Worm (Caenorhabditis elegans) whole organism, L4 larva: Measurements from ENCODE around the gene gpx-6.

Experiments used
- ZK337.2 ChIP-seq: fragments of 200-800 bp; sonication (Bioruptor generic); IDR thresholded peaks from 2 replicates; pipeline ENCODE4 v1.3.6; 2022; ENCODE audit warnings: missing genetic modification reagents, missing genetic modification characterization, missing compliant biosample characterization
- ama-1 ChIP-seq: fragments of 150-350 bp; optimal IDR thresholded peaks from 2 replicates; lab custom pipeline; 2014; ENCODE audit warnings: inconsistent platforms, mixed read lengths
- daf-12 ChIP-seq: fragments of 150-350 bp; optimal IDR thresholded peaks from 2 replicates; lab custom pipeline; 2014; ENCODE audit warnings: missing biosample characterization, missing genetic modification reagents, missing genetic modification characterization
- fkh-10 ChIP-seq: fragments of 150-350 bp; optimal IDR thresholded peaks from 2 replicates; lab custom pipeline; 2014; ENCODE audit warnings: missing biosample characterization, missing genetic modification reagents, missing genetic modification characterization
- fos-1 ChIP-seq: fragments of 150-350 bp; optimal IDR thresholded peaks from 2 replicates; lab custom pipeline; 2014; ENCODE audit warnings: missing biosample characterization, missing genetic modification characterization
- gei-8 ChIP-seq: fragments of 200-800 bp; sonication (Bioruptor generic); optimal IDR thresholded peaks from 2 replicates; lab custom pipeline; 2018; ENCODE audit warnings: mild to moderate bottlenecking, missing genetic modification characterization, missing compliant biosample characterization
- lsy-2 ChIP-seq, 2 experiments: fragments of 150-350 bp in 1 of 2; sonication (generic microtip) in 1 of 2; optimal IDR thresholded peaks; 2 replicates each; lab custom pipeline; 2014 to 2017; ENCODE audit warnings: missing biosample characterization in 2 of 2, missing genetic modification characterization in 2 of 2
- madf-5 ChIP-seq, 2 experiments: fragments of 200-800 bp; sonication (Bioruptor generic); IDR thresholded peaks; 2 replicates each; pipeline ENCODE4 v1.3.6; 2022; ENCODE audit warnings: missing compliant biosample characterization in 2 of 2, missing genetic modification characterization in 2 of 2
- mdl-1 ChIP-seq, 2 experiments: fragments of 150-350 bp in 1 of 2; sonication (generic microtip) in 1 of 2; optimal IDR thresholded peaks; 2 replicates each; lab custom pipeline; 2014 to 2017; ENCODE audit warnings: missing biosample characterization in 2 of 2, missing genetic modification characterization in 2 of 2
- mes-2 ChIP-seq: sonication (generic microtip); optimal IDR thresholded peaks from 2 replicates; lab custom pipeline; 2016; ENCODE audit warnings: missing genotype, mild to moderate bottlenecking, missing genetic modification characterization, missing compliant biosample characterization; ENCODE audit not compliant: poor library complexity, severe bottlenecking
- nhr-76 ChIP-seq: fragments of 150-350 bp; optimal IDR thresholded peaks from 2 replicates; lab custom pipeline; 2014; ENCODE audit warnings: missing biosample characterization, missing genetic modification characterization
- spr-1 ChIP-seq: sonication (generic microtip); optimal IDR thresholded peaks from 2 replicates; lab custom pipeline; 2016; ENCODE audit warnings: mild to moderate bottlenecking, missing genetic modification characterization, missing compliant biosample characterization
- spr-3 ChIP-seq: fragments of 200-800 bp; sonication (Bioruptor generic); optimal IDR thresholded peaks from 2 replicates; lab custom pipeline; 2018; ENCODE audit warnings: mild to moderate bottlenecking, missing genetic modification characterization, missing compliant biosample characterization
- ztf-11 ChIP-seq: fragments of 150-350 bp; optimal IDR thresholded peaks from 2 replicates; lab custom pipeline; 2014; ENCODE audit warnings: missing biosample characterization, missing genetic modification characterization

ce11 chrIV:8268024-8268423 is 46.0 kb downstream of the gpx-6 start, which contains the start of the genes K07H8.5 and K07H8.8:
- TF ChIP-seq fos-1 (no peak), madf-5 (GFP tag; IDR thresholded peaks at IDR 0.05; lab: Robert Waterston, UW) (no peak), ama-1 (no peak), ZK337.2 (no peak), spr-1 (tag; lab: Kevin White, UChicago) (no peak), lsy-2 (tag; optimal IDR thresholded peaks at IDR 0.05; lab: Kevin White, UChicago) (no peak), gei-8 (GFP tag; lab: Kevin White, UChicago) (no peak), spr-3 (GFP tag; lab: Kevin White, UChicago) (no peak), daf-12 (tag; lab: Kevin White, UChicago) (no peak), mdl-1 (tag; optimal IDR thresholded peaks at IDR 0.05; lab: Kevin White, UChicago) (no peak), fkh-10 (no peak), mes-2 (tag; lab: Kevin White, UChicago) (no peak), ztf-11 (tag; lab: Kevin White, UChicago) (no peak), nhr-76 (no peak)
